Fruit fly (Drosophila melanogaster): ENCODE measurements around the gene Dyrk2.

DNA sequence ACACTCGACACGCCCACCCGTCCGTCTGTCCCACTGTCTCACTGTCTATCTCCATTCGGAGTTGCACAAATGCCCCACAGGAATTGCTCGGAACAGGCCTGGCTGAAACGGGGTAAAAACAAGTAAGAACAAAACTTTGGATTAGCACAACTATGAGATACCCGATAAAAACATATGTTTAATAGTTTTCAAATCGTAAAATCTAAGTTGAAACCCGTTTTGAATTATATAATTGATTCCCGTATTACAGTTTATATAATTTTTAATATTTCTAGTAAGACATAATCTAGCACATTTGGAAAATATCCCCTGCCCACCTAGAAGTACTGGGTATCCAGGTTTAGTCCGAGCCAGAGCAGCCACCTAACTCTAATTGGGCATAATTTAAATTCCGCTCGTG, 25.9 kb upstream of the Dyrk2 start:
- TF ChIP-seq Sin3A (optimal IDR thresholded peaks at IDR 0.05): no peak
- no peak for TF ChIP-seq ttk (optimal IDR thresholded peaks at IDR 0.05)
- no peak for TF ChIP-seq h (optimal IDR thresholded peaks at IDR 0.05)
